Worm (Caenorhabditis elegans) whole organism, L1 larva: ENCODE data around the gene ZK792.5.

ENCODE experiments used
- F16B12.6 ChIP-seq: fragments of 150-350 bp; optimal IDR thresholded peaks from 2 replicates; lab custom pipeline; 2014; ENCODE audit warnings: missing biosample characterization, missing genetic modification characterization
- hlh-4 ChIP-seq: sonication (generic microtip); optimal IDR thresholded peaks from 2 replicates; lab custom pipeline; 2016; ENCODE audit warnings: mild to moderate bottlenecking, missing genetic modification characterization, missing compliant biosample characterization
- rnt-1 ChIP-seq: sonication (generic microtip); optimal IDR thresholded peaks from 2 replicates; lab custom pipeline; 2016; ENCODE audit warnings: mild to moderate bottlenecking, missing genetic modification characterization, moderate library complexity, missing compliant biosample characterization
- sox-4 ChIP-seq: sonication (generic microtip); optimal IDR thresholded peaks from 2 replicates; lab custom pipeline; 2016; ENCODE audit warnings: missing genetic modification characterization, missing compliant biosample characterization

DNA sequence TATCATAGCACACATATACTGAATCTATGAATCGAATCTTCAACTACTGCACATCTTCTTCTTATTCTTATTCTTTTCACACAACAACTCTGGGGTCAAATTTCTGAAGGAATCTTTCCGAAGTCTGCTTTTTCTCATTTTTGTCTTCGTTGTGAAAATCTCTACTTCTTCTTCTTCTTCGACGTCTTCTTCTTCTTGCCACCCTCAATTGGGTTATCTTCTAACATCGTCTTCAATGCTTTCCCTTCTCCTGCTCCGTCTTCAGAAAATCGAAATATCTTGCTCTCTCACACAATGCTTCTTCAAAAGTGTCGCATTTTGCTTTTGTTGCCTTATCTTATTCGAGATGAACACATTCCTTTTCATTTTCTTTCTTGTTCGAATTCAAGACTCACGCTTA is 35.3 kb upstream of the ZK792.5 start:
- TF ChIP-seq sox-4 (no peak), hlh-4 (no peak), rnt-1 (tag; lab: Kevin White, UChicago) (no peak), F16B12.6 (tag; lab: Kevin White, UChicago) (no peak)
